Fruit fly (Drosophila melanogaster): ENCODE results near the gene CG43736.

DNA sequence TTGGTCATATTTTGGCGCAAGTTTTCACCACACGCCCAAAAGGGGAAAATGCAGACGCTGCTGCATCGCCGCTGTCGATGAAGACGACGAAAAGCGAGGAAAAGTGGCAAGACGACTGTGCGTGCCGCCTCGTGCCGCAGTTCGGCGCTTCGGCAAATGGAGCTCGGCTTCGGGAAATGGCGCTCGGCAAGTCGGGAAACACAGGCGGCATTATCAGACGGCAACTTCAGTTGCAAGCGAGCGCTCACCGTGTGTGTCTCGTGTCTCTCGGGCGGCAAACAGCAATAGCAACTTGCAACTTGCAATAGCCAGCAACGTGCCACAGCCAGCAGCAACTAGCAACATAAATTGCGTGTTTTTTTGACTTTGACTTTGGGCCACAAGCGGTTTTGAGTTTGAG is 44.4 kb downstream of the CG43736 start, which contains the start of gene CG14431:
- TF ChIP-seq usp (GFP tag; optimal IDR thresholded peaks at IDR 0.05) (no peak), GATAd (GFP tag; optimal IDR thresholded peaks at IDR 0.05) (no peak), tai (GFP tag; optimal IDR thresholded peaks at IDR 0.05) (no peak), Rel (GFP tag; optimal IDR thresholded peaks at IDR 0.05) (no peak), Rel (tag; optimal IDR thresholded peaks at IDR 0.05) (no peak), Hr78 (GFP tag; optimal IDR thresholded peaks at IDR 0.05) (no peak), h (GFP tag; optimal IDR thresholded peaks at IDR 0.05) (no peak)

Measured in whole organism, wandering third instar larva.